Fruit fly (Drosophila melanogaster): ENCODE data around the gene CG10274.
A peak's percentile ranks its signal among the peaks of the same experiment; 100 is the strongest.
"Not testable (repeated sequence)": the region's sequence is repeated elsewhere in the genome, so short reads cannot be mapped to it uniquely, and the experiment has no call there.

Gene CG10274

dm6 chr3L:6152531-6152930, 29.1 kb downstream of the CG10274 start, which contains the start of gene Acp65Aa:
Gene Acp65Aa, minus strand, starts transcription at chr3L:6152745.
- TF ChIP-seq Pif1A (GFP tag; optimal IDR thresholded peaks at IDR 0.05) (no peak), CG4496 (GFP tag; IDR thresholded peaks at IDR 0.05) (no peak), EcR (GFP tag; optimal IDR thresholded peaks at IDR 0.05) (no peak), CG8159 (tag; optimal IDR thresholded peaks at IDR 0.05) (no peak), CG32121 (GFP tag; IDR thresholded peaks at IDR 0.05) (no peak), CG13204 (GFP tag; optimal IDR thresholded peaks at IDR 0.05) (no peak), CG14655 (GFP tag; optimal IDR thresholded peaks at IDR 0.05) (no peak), CG17806 (tag; optimal IDR thresholded peaks at IDR 0.05) (no peak), CG10348 (GFP tag; IDR thresholded peaks at IDR 0.05) (no peak), Pif1B (GFP tag; optimal IDR thresholded peaks at IDR 0.05) (no peak), D1 (tag; optimal IDR thresholded peaks at IDR 0.05) (no peak), CG34367 (tag; optimal IDR thresholded peaks at IDR 0.05) (no peak)

- not testable (repeated sequence) for TF ChIP-seq CG9948 (tag; optimal IDR thresholded peaks at IDR 0.05); Pif1A (GFP tag; optimal IDR thresholded peaks at IDR 0.05); CG4496 (GFP tag; IDR thresholded peaks at IDR 0.05)
These were observed 30.8 kb downstream of the CG10274 start, which contains the start of the genes Cpr65Ax2 and Lcp65Aa for dm6 chr3L:6150757-6151354. Gene Cpr65Ax2, minus strand, starts transcription at chr3L:6150857. Gene Lcp65Aa, plus strand, starts transcription at chr3L:6151304.

dm6 chr3L:6149248-6149647, 32.4 kb downstream of the CG10274 start, which contains the start of gene Lcp65Ab1:
Gene Lcp65Ab1, plus strand, starts transcription at chr3L:6149548.
- TF ChIP-seq CG15710 (tag; optimal IDR thresholded peaks at IDR 0.05); Pif1B (GFP tag; optimal IDR thresholded peaks at IDR 0.05); D1 (tag; optimal IDR thresholded peaks at IDR 0.05): not testable (repeated sequence)

- not testable (repeated sequence) for TF ChIP-seq Pif1A (GFP tag; optimal IDR thresholded peaks at IDR 0.05); CG4496 (GFP tag; IDR thresholded peaks at IDR 0.05); CG14655 (GFP tag; optimal IDR thresholded peaks at IDR 0.05)
These were observed 33.7 kb downstream of the CG10274 start, which contains the start of gene Cpr65Ax1 for dm6 chr3L:6147887-6148286. Gene Cpr65Ax1, minus strand, starts transcription at chr3L:6147987.

dm6 chr3L:6146374-6146773, 35.3 kb downstream of the CG10274 start, which contains the start of gene Lcp65Ab2:
Gene Lcp65Ab2, plus strand, starts transcription at chr3L:6146674.
- not testable (repeated sequence) for TF ChIP-seq CG9948, CG34367, D1 (tag; optimal IDR thresholded peaks at IDR 0.05)

dm6 chr3L:6144769-6145220, 36.8 kb downstream of the CG10274 start, which contains the start of gene Lcp65Ac:
Gene Lcp65Ac, plus strand, starts transcription at chr3L:6144819.
- no peak for TF ChIP-seq CG8159 (tag; optimal IDR thresholded peaks at IDR 0.05)
- TF ChIP-seq D1 (tag; optimal IDR thresholded peaks at IDR 0.05) = no peak

dm6 chr3L:6143188-6143755, 38.4 kb downstream of the CG10274 start, which contains the start of gene Lcp65Ad:
Gene Lcp65Ad, plus strand, starts transcription at chr3L:6143395.
- peak; percentile 36 for TF ChIP-seq EcR (GFP tag; optimal IDR thresholded peaks at IDR 0.05)
- no peak for TF ChIP-seq CG32121 (GFP tag; IDR thresholded peaks at IDR 0.05)

- no peak for TF ChIP-seq CG14655 (GFP tag; optimal IDR thresholded peaks at IDR 0.05)
- no peak for TF ChIP-seq Snoo (tag; optimal IDR thresholded peaks at IDR 0.05)
- no peak for TF ChIP-seq D1 (tag; optimal IDR thresholded peaks at IDR 0.05)
- no peak for TF ChIP-seq CG4496 (GFP tag; IDR thresholded peaks at IDR 0.05)
- no peak for TF ChIP-seq CG9948 (tag; optimal IDR thresholded peaks at IDR 0.05)
- TF ChIP-seq CG8301 (tag; optimal IDR thresholded peaks at IDR 0.05) = no peak
- no peak for TF ChIP-seq CG34367 (tag; optimal IDR thresholded peaks at IDR 0.05)
- no peak for TF ChIP-seq CG8159 (tag; optimal IDR thresholded peaks at IDR 0.05)
- no peak for TF ChIP-seq CG17806 (tag; optimal IDR thresholded peaks at IDR 0.05)
- no peak for TF ChIP-seq CG10348 (GFP tag; IDR thresholded peaks at IDR 0.05)
- TF ChIP-seq fd96Ca (GFP tag; IDR thresholded peaks at IDR 0.05) = no peak
- TF ChIP-seq CG12605 (GFP tag; IDR thresholded peaks at IDR 0.05) = no peak
- no peak for TF ChIP-seq Pif1A (GFP tag; optimal IDR thresholded peaks at IDR 0.05)
- no peak for TF ChIP-seq CG32121 (GFP tag; IDR thresholded peaks at IDR 0.05)
These were observed 39.3 kb downstream of the CG10274 start, which contains the start of gene Cpr65Aw for dm6 chr3L:6142313-6142712. Gene Cpr65Aw, minus strand, starts transcription at chr3L:6142413.
